Worm (Caenorhabditis elegans) whole organism, L4 larva: ENCODE measurements around the gene lir-3.
A peak's percentile ranks its signal among the peaks of the same experiment; 100 is the strongest.
"Not testable (repeated sequence)": the region's sequence is repeated elsewhere in the genome, so short reads cannot be mapped to it uniquely, and the experiment has no call there.

ENCODE experiments used
- F49E8.2 ChIP-seq: sonication (generic microtip); optimal IDR thresholded peaks from 2 replicates; lab custom pipeline; 2016; ENCODE audit warnings: missing compliant biosample characterization, mild to moderate bottlenecking, missing genetic modification characterization, borderline replicate concordance
- ZK546.5 ChIP-seq, 2 experiments: sonication (generic microtip); optimal IDR thresholded peaks; 2 replicates each; lab custom pipeline; 2017; ENCODE audit warnings: missing biosample characterization in 2 of 2, missing genetic modification characterization in 2 of 2
- daf-12 ChIP-seq: fragments of 150-350 bp; optimal IDR thresholded peaks from 2 replicates; lab custom pipeline; 2014; ENCODE audit warnings: missing biosample characterization, missing genetic modification reagents, missing genetic modification characterization
- fkh-10 ChIP-seq: fragments of 150-350 bp; optimal IDR thresholded peaks from 2 replicates; lab custom pipeline; 2014; ENCODE audit warnings: missing biosample characterization, missing genetic modification reagents, missing genetic modification characterization
- mep-1 ChIP-seq: fragments of 150-350 bp; sonication (generic microtip); optimal IDR thresholded peaks from 3 replicates; lab custom pipeline; 2014; ENCODE audit warnings: missing biosample characterization, missing genetic modification characterization
- mxl-2 ChIP-seq: fragments of 200-800 bp; sonication (Bioruptor generic); conservative IDR thresholded peaks from 2 replicates; pipeline ENCODE4 v1.3.6; 2022; ENCODE audit warnings: missing genetic modification reagents, missing genetic modification characterization, missing compliant biosample characterization
- nhr-10 ChIP-seq: fragments of 150-350 bp; optimal IDR thresholded peaks from 2 replicates; lab custom pipeline; 2014; ENCODE audit warnings: missing biosample characterization, missing genetic modification characterization
- snpc-4 ChIP-seq: fragments of 150-350 bp; optimal IDR thresholded peaks from 2 replicates; lab custom pipeline; 2014; ENCODE audit warnings: missing biosample characterization, missing genetic modification characterization

ce11 chrII:11211661-11212060, 27.1 kb upstream of the lir-3 start:
- not testable (repeated sequence) for TF ChIP-seq mep-1 (tag; lab: Kevin White, UChicago); daf-12 (tag; lab: Kevin White, UChicago); snpc-4 (tag; lab: Kevin White, UChicago); ZK546.5 (tag; optimal IDR thresholded peaks at IDR 0.05; lab: Kevin White, UChicago); fkh-10 (GFP tag; lab: Kevin White, UChicago); nhr-10 (tag; lab: Kevin White, UChicago); F49E8.2 (tag; lab: Kevin White, UChicago)
- TF ChIP-seq mxl-2: peak; percentile 38; the same call in 1 of the 2 replicates
